Worm (Caenorhabditis elegans) whole organism, dauer: ENCODE data around the gene lact-2.

Experiments
- unc-62 ChIP-seq: sonication (generic microtip); optimal IDR thresholded peaks from 2 replicates; lab custom pipeline; 2017; ENCODE audit warnings: missing biosample characterization, missing genetic modification reagents, missing genetic modification characterization

The lact-2 gene

ce11 chrII:10146488-10146887 lies 51.8 kb downstream of the lact-2 start, which contains the start of gene pax-3:
TSS of gene pax-3 (plus strand) at chrII:10146570.
- TF ChIP-seq unc-62 (GFP tag; lab: Kevin White, UChicago), result no peak

DNA sequence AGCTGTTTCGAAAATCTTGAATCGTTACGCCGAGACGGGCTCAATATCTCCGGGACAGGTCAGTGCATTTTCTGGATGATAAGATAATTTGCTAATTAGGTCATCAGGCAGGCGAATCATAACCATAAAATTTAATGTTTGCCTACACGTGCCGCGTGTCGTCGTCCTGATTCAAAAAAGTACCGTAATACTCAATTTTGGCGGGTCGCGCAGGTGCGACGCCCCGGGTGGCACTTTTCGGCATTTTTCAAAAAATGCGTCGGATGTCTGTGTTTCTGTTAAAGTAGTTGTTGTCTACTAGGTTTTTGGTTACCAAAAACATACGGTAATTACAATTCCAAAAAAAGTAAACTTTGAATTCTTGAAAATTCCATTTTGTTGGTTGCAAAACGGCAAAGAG lies 52.8 kb downstream of the lact-2 start:
- no peak for TF ChIP-seq unc-62 (GFP tag; lab: Kevin White, UChicago)
